Worm (Caenorhabditis elegans): ENCODE results near the gene Y66A7A.4.
A peak's percentile ranks its signal among the peaks of the same experiment; 100 is the strongest.

Gene Y66A7A.4

ce11 chrIII:11663400-11663799, 51.0 kb downstream of the Y66A7A.4 start:
- TF ChIP-seq syd-9 (tag; optimal IDR thresholded peaks at IDR 0.05) (no peak), nhr-232 (tag; optimal IDR thresholded peaks at IDR 0.05) (no peak), elt-2 (tag; optimal IDR thresholded peaks at IDR 0.05) (no peak), ets-4 (tag; optimal IDR thresholded peaks at IDR 0.05) (no peak), F13H6.1 (tag; optimal IDR thresholded peaks at IDR 0.05) (no peak), nfya-1 (tag; optimal IDR thresholded peaks at IDR 0.05) (peak; percentile 8), Y22D7AL.16 (tag; optimal IDR thresholded peaks at IDR 0.05) (no peak), ceh-31 (tag; optimal IDR thresholded peaks at IDR 0.05) (peak; percentile 10), ceh-45 (GFP tag; IDR thresholded peaks at IDR 0.05) (no peak), hlh-13 (GFP tag; optimal IDR thresholded peaks at IDR 0.05) (no peak), ztf-16 (tag; optimal IDR thresholded peaks at IDR 0.05) (no peak), sox-4 (tag; optimal IDR thresholded peaks at IDR 0.05) (no peak), hlh-6 (tag; optimal IDR thresholded peaks at IDR 0.05) (no peak), tbx-7 (tag; optimal IDR thresholded peaks at IDR 0.05) (no peak), lim-6 (tag; optimal IDR thresholded peaks at IDR 0.05) (no peak), ceh-30 (tag; optimal IDR thresholded peaks at IDR 0.05) (no peak), unc-55 (GFP tag; optimal IDR thresholded peaks at IDR 0.05) (no peak), unc-42 (tag; optimal IDR thresholded peaks at IDR 0.05) (peak; percentile 88)

Data from whole organism, late embryonic.